Worm (Caenorhabditis elegans): ENCODE measurements around the gene exc-9.

ce11 chrIV:7988385-7988784, 47.6 kb upstream of the exc-9 start, which contains the start of gene col-115:
- TF ChIP-seq dao-5 (tag; optimal IDR thresholded peaks at IDR 0.05) (no peak), W03F9.2 (tag; optimal IDR thresholded peaks at IDR 0.05) (no peak)
